Worm (Caenorhabditis elegans) whole organism, young adult: Measurements from ENCODE around the gene sahd-1.

Experiments used
- B0261.1 ChIP-seq: sonication (generic microtip); optimal IDR thresholded peaks from 2 replicates; lab custom pipeline; 2016; ENCODE audit warnings: mild to moderate bottlenecking, missing genetic modification characterization, moderate library complexity, missing compliant biosample characterization
- ama-1 ChIP-seq, 3 experiments: fragments of 150-350 bp in 1 of 3; sonication (generic microtip) in 2 of 3; optimal IDR thresholded peaks; 2 replicates each; lab custom pipeline; 2014 to 2018; ENCODE audit warnings: missing biosample characterization in 2 of 3, missing genetic modification characterization in 2 of 3, missing genetic modification reagents in 2 of 3
- attf-5 ChIP-seq: fragments of 200-800 bp; sonication (Bioruptor generic); optimal IDR thresholded peaks from 2 replicates; lab custom pipeline; 2018; ENCODE audit warnings: mild to moderate bottlenecking, missing genetic modification characterization, missing compliant biosample characterization
- egl-18 ChIP-seq: fragments of 200-800 bp; sonication (Bioruptor generic); IDR thresholded peaks from 2 replicates; pipeline ENCODE4 v1.3.6; 2022; ENCODE audit warnings: missing genetic modification reagents, missing genetic modification characterization, missing compliant biosample characterization
- ets-4 ChIP-seq: fragments of 200-800 bp; sonication (Bioruptor generic); optimal IDR thresholded peaks from 2 replicates; lab custom pipeline; 2018; ENCODE audit warnings: mild to moderate bottlenecking, missing genetic modification characterization, missing compliant biosample characterization
- hsf-1 ChIP-seq: fragments of 200-800 bp; sonication (Bioruptor generic); IDR thresholded peaks from 2 replicates; pipeline ENCODE4 v1.3.6; 2022; ENCODE audit warnings: missing genetic modification reagents, missing genetic modification characterization, missing compliant biosample characterization
- unc-130 ChIP-seq: sonication (generic microtip); optimal IDR thresholded peaks from 2 replicates; lab custom pipeline; 2016; ENCODE audit warnings: missing genetic modification reagents, missing genetic modification characterization, missing compliant biosample characterization

ce11 chrII:5541685-5542084 lies 26.9 kb upstream of the sahd-1 start, which contains the start of gene C17C3.24:
- TF ChIP-seq egl-18 (GFP tag; lab: Robert Waterston, UW) (no peak), hsf-1 (GFP tag; lab: Robert Waterston, UW) (no peak), unc-130 (GFP tag; lab: Kevin White, UChicago) (no peak), ama-1 (optimal IDR thresholded peaks at IDR 0.05; lab: Kevin White, UChicago) (no peak), ama-1 (GFP tag; optimal IDR thresholded peaks at IDR 0.05; lab: Kevin White, UChicago) (no peak), attf-5 (no peak), ets-4 (GFP tag; lab: Kevin White, UChicago) (no peak), B0261.1 (tag; lab: Kevin White, UChicago) (no peak)
